Fruit fly (Drosophila melanogaster) whole organism, adult: ENCODE measurements around the gene CG33060.

Source experiments
- CG5204 ChIP-seq: fragments of 200-800 bp; sonication (Bioruptor generic); optimal IDR thresholded peaks from 2 replicates; lab custom pipeline; 2016; ENCODE audit warnings: missing biosample characterization, missing genetic modification characterization
- CG7101 ChIP-seq: fragments of 200-800 bp; sonication (Bioruptor generic); optimal IDR thresholded peaks from 2 replicates; lab custom pipeline; 2018; ENCODE audit warnings: missing biosample characterization, mild to moderate bottlenecking, missing genetic modification characterization, moderate library complexity
- Hr96 ChIP-seq: fragments of 200-800 bp; sonication (Bioruptor generic); optimal IDR thresholded peaks from 2 replicates; lab custom pipeline; 2016; ENCODE audit warnings: missing biosample characterization, missing genetic modification characterization
- kay ChIP-seq: fragments of 200-800 bp; sonication (Bioruptor generic); peaks from one replicate; lab custom pipeline; 2016; ENCODE audit warnings: missing biosample characterization, missing genetic modification characterization, borderline replicate concordance
- pad ChIP-seq: fragments of 200-800 bp; sonication (Bioruptor generic); optimal IDR thresholded peaks from 3 replicates; lab custom pipeline; 2017; ENCODE audit warnings: missing biosample characterization, missing genetic modification characterization, mild to moderate bottlenecking, moderate library complexity, missing genetic modification reagents

- TF ChIP-seq Hr96 (no peak), CG7101 (tag; lab: Kevin White, UChicago) (no peak), CG5204 (GFP tag; lab: Kevin White, UChicago) (no peak), kay (GFP tag; lab: Kevin White, UChicago) (no peak), pad (no peak)
Observed at dm6 chr3L:16323372-16323771, 7.5 kb upstream of the CG33060 start, which contains the start of gene CG13059.
